Worm (Caenorhabditis elegans): ENCODE results near the gene T13A10.1.

DNA sequence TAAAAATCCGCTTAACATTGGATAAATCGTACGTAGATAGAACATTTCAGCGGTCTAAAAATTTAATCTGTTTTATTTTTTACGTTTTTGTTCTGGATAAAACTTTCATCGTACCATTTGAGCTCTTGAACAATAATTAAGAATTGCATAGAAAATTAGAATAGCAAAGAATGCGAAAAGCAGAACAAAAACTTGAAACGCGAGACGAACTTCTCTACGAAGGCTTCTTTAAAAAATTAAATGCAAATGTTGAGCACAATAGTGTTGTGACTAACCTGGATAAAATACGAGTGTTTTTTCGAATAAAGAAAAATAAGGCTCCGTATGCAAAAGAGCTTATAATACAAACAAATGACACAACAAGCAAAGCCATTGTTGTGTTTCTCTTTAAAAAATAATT, 23.6 kb downstream of the T13A10.1 start:
- TF ChIP-seq C08G9.2 (tag; optimal IDR thresholded peaks at IDR 0.05) (no peak), F13H6.1 (tag; optimal IDR thresholded peaks at IDR 0.05) (no peak), hlh-30 (tag; optimal IDR thresholded peaks at IDR 0.05; ENCODE audit: insufficient read depth) (no peak), hlh-6 (tag; optimal IDR thresholded peaks at IDR 0.05) (no peak), unc-55 (GFP tag; optimal IDR thresholded peaks at IDR 0.05) (no peak), hlh-13 (GFP tag; optimal IDR thresholded peaks at IDR 0.05) (no peak), ceh-22 (tag; optimal IDR thresholded peaks at IDR 0.05) (no peak), tbx-2 (tag; optimal IDR thresholded peaks at IDR 0.05) (no peak), lin-11 (tag; optimal IDR thresholded peaks at IDR 0.05) (no peak), unc-42 (tag; optimal IDR thresholded peaks at IDR 0.05) (no peak), nhr-232 (tag; optimal IDR thresholded peaks at IDR 0.05) (no peak), hlh-15 (tag; optimal IDR thresholded peaks at IDR 0.05) (no peak), nfya-1 (tag; optimal IDR thresholded peaks at IDR 0.05) (no peak)

All from whole organism, late embryonic.